Fruit fly (Drosophila melanogaster): ENCODE results near the gene ng3.

Gene ng3

dm6 chrX:3281958-3282357 lies 40.1 kb upstream of the ng3 start (continued):
- TF ChIP-seq Meics (GFP tag; optimal IDR thresholded peaks at IDR 0.05) (peak; percentile 61), Fer3 (tag; optimal IDR thresholded peaks at IDR 0.05) (peak; percentile 53), CG8359 (GFP tag; optimal IDR thresholded peaks at IDR 0.05; ENCODE audit: borderline replicate concordance) (no peak), gem (tag; optimal IDR thresholded peaks at IDR 0.05) (peak; percentile 15), CG11398 (GFP tag; optimal IDR thresholded peaks at IDR 0.05) (no peak), CG15514 (GFP tag; optimal IDR thresholded peaks at IDR 0.05) (peak; percentile 53), CG11456 (GFP tag; IDR thresholded peaks at IDR 0.05) (no peak), CG6854 (GFP tag; optimal IDR thresholded peaks at IDR 0.05) (no peak), Tbp (GFP tag; optimal IDR thresholded peaks at IDR 0.05) (no peak), sens (GFP tag) (no peak), CG12071 (GFP tag; optimal IDR thresholded peaks at IDR 0.05) (peak; percentile 32), Rfx (GFP tag; IDR thresholded peaks at IDR 0.05) (peak; percentile 27; the same call in 1 of the 2 replicates), CG11560 (tag; IDR thresholded peaks at IDR 0.05) (no peak), lab (GFP tag; optimal IDR thresholded peaks at IDR 0.05) (peak; percentile 69), fd3F (GFP tag; optimal IDR thresholded peaks at IDR 0.05) (peak; percentile 41), schlank (tag; optimal IDR thresholded peaks at IDR 0.05) (peak; percentile 31), Pdp1 (GFP tag; optimal IDR thresholded peaks at IDR 0.05) (no peak), Xrp1 (GFP tag; IDR thresholded peaks at IDR 0.05) (no peak), Dref (GFP tag; IDR thresholded peaks at IDR 0.05) (no peak), D19B (GFP tag; optimal IDR thresholded peaks at IDR 0.05) (peak; percentile 2), Hmr (GFP tag; optimal IDR thresholded peaks at IDR 0.05) (peak; percentile 70), Sox102F (GFP tag; optimal IDR thresholded peaks at IDR 0.05) (no peak), sens-2 (GFP tag; IDR thresholded peaks at IDR 0.05) (no peak), Usf (GFP tag; optimal IDR thresholded peaks at IDR 0.05) (no peak), CG13123 (GFP tag; optimal IDR thresholded peaks at IDR 0.05) (no peak), HHEX (GFP tag; optimal IDR thresholded peaks at IDR 0.05) (peak; percentile 13), CG17802 (tag; optimal IDR thresholded peaks at IDR 0.05) (no peak), CG33213 (GFP tag; optimal IDR thresholded peaks at IDR 0.05) (no peak), phol (tag; optimal IDR thresholded peaks at IDR 0.05) (no peak), B-H2 (GFP tag; optimal IDR thresholded peaks at IDR 0.05) (peak; percentile 17), CG14965 (GFP tag; optimal IDR thresholded peaks at IDR 0.05; ENCODE audit: borderline replicate concordance) (no peak), CG10209 (GFP tag; optimal IDR thresholded peaks at IDR 0.05) (peak; percentile 17), Dip3 (GFP tag; optimal IDR thresholded peaks at IDR 0.05) (no peak), CG3281 (GFP tag; optimal IDR thresholded peaks at IDR 0.05) (peak; percentile 60), fd64A (GFP tag; optimal IDR thresholded peaks at IDR 0.05) (no peak), Hand (GFP tag; optimal IDR thresholded peaks at IDR 0.05) (no peak), CG17612 (GFP tag; IDR thresholded peaks at IDR 0.05) (no peak), ham (GFP tag; IDR thresholded peaks at IDR 0.05) (no peak), D19A (tag; optimal IDR thresholded peaks at IDR 0.05) (no peak), HLH4C (GFP tag; IDR thresholded peaks at IDR 0.05; ENCODE audit: partially characterized antibody) (no peak), CG3407 (GFP tag; optimal IDR thresholded peaks at IDR 0.05) (no peak), CG6791 (GFP tag; IDR thresholded peaks at IDR 0.05; ENCODE audit: partially characterized antibody) (no peak), Atf6 (GFP tag; IDR thresholded peaks at IDR 0.05) (no peak), caup (GFP tag; optimal IDR thresholded peaks at IDR 0.05; ENCODE audit: severe bottlenecking) (peak; percentile 67), CG5180 (GFP tag; optimal IDR thresholded peaks at IDR 0.05) (no peak), CG2889 (GFP tag; IDR thresholded peaks at IDR 0.05) (no peak), CG15601 (tag; optimal IDR thresholded peaks at IDR 0.05) (no peak), odd (GFP tag; optimal IDR thresholded peaks at IDR 0.05) (no peak), CG13775 (GFP tag; optimal IDR thresholded peaks at IDR 0.05) (no peak), Ets97D (GFP tag; optimal IDR thresholded peaks at IDR 0.05) (no peak)
